Worm (Caenorhabditis elegans) whole organism, L3 larva: ENCODE data around the gene C30G7.5.

Experiments
- ZK546.5 ChIP-seq: sonication (generic microtip); optimal IDR thresholded peaks from 2 replicates; lab custom pipeline; 2017; ENCODE audit warnings: missing biosample characterization, missing genetic modification characterization
- aly-2 ChIP-seq: fragments of 150-350 bp; optimal IDR thresholded peaks from 2 replicates; lab custom pipeline; 2014; ENCODE audit warnings: missing biosample characterization, missing genetic modification characterization
- ama-1 ChIP-seq: fragments of 150-350 bp; optimal IDR thresholded peaks from 2 replicates; lab custom pipeline; 2018
- ceh-82 ChIP-seq: fragments of 150-350 bp; optimal IDR thresholded peaks from 2 replicates; lab custom pipeline; 2014; ENCODE audit warnings: missing biosample characterization, missing genetic modification characterization
- daf-12 ChIP-seq: fragments of 150-350 bp; optimal IDR thresholded peaks from 2 replicates; lab custom pipeline; 2014; ENCODE audit warnings: missing biosample characterization, missing genetic modification reagents, missing genetic modification characterization
- egl-27 ChIP-seq: sonication (generic microtip); optimal IDR thresholded peaks from 4 replicates; lab custom pipeline; 2017; ENCODE audit warnings: missing biosample characterization, missing genetic modification reagents, missing genetic modification characterization
- egl-5 ChIP-seq: fragments of 150-350 bp; optimal IDR thresholded peaks from 2 replicates; lab custom pipeline; 2017; ENCODE audit warnings: missing biosample characterization, missing genetic modification reagents, missing genetic modification characterization, inconsistent platforms
- elt-1 ChIP-seq: fragments of 150-350 bp; optimal IDR thresholded peaks from 2 replicates; lab custom pipeline; 2014; ENCODE audit warnings: missing biosample characterization, missing genetic modification characterization
- elt-2 ChIP-seq: sonication (generic microtip); optimal IDR thresholded peaks from 2 replicates; lab custom pipeline; 2016; ENCODE audit warnings: missing genetic modification reagents, mild to moderate bottlenecking, missing genetic modification characterization, missing compliant biosample characterization
- elt-3 ChIP-seq, 3 experiments: fragments of 150-350 bp in 1 of 3; sonication (generic microtip) in 2 of 3; optimal IDR thresholded peaks; 2 replicates in 2 of 3; 4 replicates in 1 of 3; lab custom pipeline; 2014 to 2017; ENCODE audit warnings: missing biosample characterization in 3 of 3, missing genetic modification characterization in 3 of 3
- eor-1 ChIP-seq, 2 experiments: fragments of 150-350 bp; optimal IDR thresholded peaks; 2 replicates each; lab custom pipeline; 2014 to 2018; ENCODE audit warnings: missing biosample characterization in 2 of 2, missing genetic modification characterization in 2 of 2
- fkh-10 ChIP-seq: sonication (generic microtip); optimal IDR thresholded peaks from 2 replicates; lab custom pipeline; 2017; ENCODE audit warnings: missing biosample characterization, missing genetic modification reagents, missing genetic modification characterization
- fkh-2 ChIP-seq: fragments of 150-350 bp; optimal IDR thresholded peaks from 2 replicates; lab custom pipeline; 2014; ENCODE audit warnings: missing biosample characterization, missing genetic modification reagents, missing genetic modification characterization
- fos-1 ChIP-seq: fragments of 150-350 bp; optimal IDR thresholded peaks from 2 replicates; lab custom pipeline; 2014; ENCODE audit warnings: missing biosample characterization, missing genetic modification characterization
- hmg-11 ChIP-seq: sonication (generic microtip); optimal IDR thresholded peaks from 2 replicates; lab custom pipeline; 2016; ENCODE audit warnings: missing genetic modification characterization, missing compliant biosample characterization
- lin-39 ChIP-seq: fragments of 150-350 bp; optimal IDR thresholded peaks from 2 replicates; lab custom pipeline; 2018; ENCODE audit warnings: missing biosample characterization, missing genetic modification reagents, missing genetic modification characterization
- mml-1 ChIP-seq: fragments of 150-350 bp; sonication (generic microtip); optimal IDR thresholded peaks from 3 replicates; lab custom pipeline; 2014; ENCODE audit warnings: missing biosample characterization, missing genetic modification characterization
- nhr-23 ChIP-seq: fragments of 150-350 bp; optimal IDR thresholded peaks from 2 replicates; lab custom pipeline; 2014; ENCODE audit warnings: missing biosample characterization, missing genetic modification reagents, missing genetic modification characterization
- nhr-25 ChIP-seq: sonication (generic microtip); optimal IDR thresholded peaks from 2 replicates; lab custom pipeline; 2017; ENCODE audit warnings: missing biosample characterization, missing genetic modification characterization
- nhr-28 ChIP-seq: fragments of 150-350 bp; optimal IDR thresholded peaks from 2 replicates; lab custom pipeline; 2014; ENCODE audit warnings: missing biosample characterization, missing genetic modification characterization
- nhr-67 ChIP-seq: fragments of 150-350 bp; optimal IDR thresholded peaks from 2 replicates; lab custom pipeline; 2014; ENCODE audit warnings: missing biosample characterization, missing genetic modification characterization
- nhr-76 ChIP-seq: fragments of 150-350 bp; sonication (generic microtip); optimal IDR thresholded peaks from 5 replicates; lab custom pipeline; 2014; ENCODE audit warnings: missing biosample characterization, missing genetic modification characterization
- nhr-77 ChIP-seq: fragments of 150-350 bp; optimal IDR thresholded peaks from 2 replicates; lab custom pipeline; 2014; ENCODE audit warnings: missing biosample characterization, missing genetic modification characterization
- pha-4 ChIP-seq: fragments of 150-350 bp; optimal IDR thresholded peaks from 2 replicates; lab custom pipeline; 2014; ENCODE audit warnings: missing biosample characterization, missing genetic modification reagents, missing genetic modification characterization
- sea-2 ChIP-seq: fragments of 150-350 bp; sonication (generic microtip); optimal IDR thresholded peaks from 4 replicates; lab custom pipeline; 2014; ENCODE audit warnings: missing biosample characterization, missing genetic modification reagents, missing genetic modification characterization
- skn-1 ChIP-seq: fragments of 150-350 bp; optimal IDR thresholded peaks from 2 replicates; lab custom pipeline; 2014; ENCODE audit warnings: missing biosample characterization, missing genetic modification characterization
- tbx-2 ChIP-seq: sonication (generic microtip); optimal IDR thresholded peaks from 2 replicates; lab custom pipeline; 2016; ENCODE audit warnings: mild to moderate bottlenecking, missing genetic modification characterization, missing compliant biosample characterization
- unc-39 ChIP-seq: sonication (generic microtip); optimal IDR thresholded peaks from 4 replicates; lab custom pipeline; 2017; ENCODE audit warnings: missing biosample characterization, missing genetic modification characterization
- unc-62 ChIP-seq: fragments of 150-350 bp; sonication (generic microtip); optimal IDR thresholded peaks from 4 replicates; lab custom pipeline; 2014; ENCODE audit warnings: missing biosample characterization, missing genetic modification reagents, missing genetic modification characterization
- zag-1 ChIP-seq: fragments of 150-350 bp; optimal IDR thresholded peaks from 2 replicates; lab custom pipeline; 2014; ENCODE audit warnings: missing biosample characterization, missing genetic modification characterization
- ztf-4 ChIP-seq: fragments of 150-350 bp; optimal IDR thresholded peaks from 2 replicates; lab custom pipeline; 2014; ENCODE audit warnings: missing biosample characterization, missing genetic modification characterization

The C30G7.5 gene

DNA sequence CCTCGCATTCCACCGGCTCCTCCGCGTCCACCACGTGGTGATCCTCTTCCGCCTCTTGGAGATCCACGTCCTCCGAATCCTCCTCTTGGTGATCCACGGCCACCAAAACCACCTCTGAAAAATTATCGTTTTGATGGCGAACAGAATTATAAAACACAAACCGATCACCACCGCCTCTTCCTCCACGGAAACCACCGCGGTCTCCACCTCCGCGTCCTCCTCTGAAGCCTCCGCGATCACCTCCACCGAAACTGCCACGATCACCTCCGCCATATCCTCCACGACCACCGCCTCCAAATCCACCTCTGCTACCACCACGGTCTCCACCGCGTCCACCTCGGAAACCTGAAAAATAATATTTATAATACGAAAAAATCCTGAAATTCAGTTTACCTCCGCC is 47.0 kb upstream of the C30G7.5 start:
- TF ChIP-seq hmg-11 = no peak
- no peak for TF ChIP-seq daf-12 (tag; lab: Kevin White, UChicago)

ce11 chrV:15000055-15000704 is 45.6 kb upstream of the C30G7.5 start, which contains the start of gene rps-16:
TSS of gene rps-16 (minus strand) at chrV:15000541.
- TF ChIP-seq zag-1 (tag; lab: Kevin White, UChicago) = no peak
- no peak for TF ChIP-seq nhr-28 (tag; lab: Kevin White, UChicago)
- TF ChIP-seq daf-12 (tag; lab: Kevin White, UChicago) = no peak
- TF ChIP-seq nhr-25 (tag; lab: Kevin White, UChicago) = no peak
- TF ChIP-seq eor-1 (tag; optimal IDR thresholded peaks at IDR 0.05; lab: Kevin White, UChicago) = no peak
- TF ChIP-seq fos-1 (tag; lab: Kevin White, UChicago) = no peak

DNA sequence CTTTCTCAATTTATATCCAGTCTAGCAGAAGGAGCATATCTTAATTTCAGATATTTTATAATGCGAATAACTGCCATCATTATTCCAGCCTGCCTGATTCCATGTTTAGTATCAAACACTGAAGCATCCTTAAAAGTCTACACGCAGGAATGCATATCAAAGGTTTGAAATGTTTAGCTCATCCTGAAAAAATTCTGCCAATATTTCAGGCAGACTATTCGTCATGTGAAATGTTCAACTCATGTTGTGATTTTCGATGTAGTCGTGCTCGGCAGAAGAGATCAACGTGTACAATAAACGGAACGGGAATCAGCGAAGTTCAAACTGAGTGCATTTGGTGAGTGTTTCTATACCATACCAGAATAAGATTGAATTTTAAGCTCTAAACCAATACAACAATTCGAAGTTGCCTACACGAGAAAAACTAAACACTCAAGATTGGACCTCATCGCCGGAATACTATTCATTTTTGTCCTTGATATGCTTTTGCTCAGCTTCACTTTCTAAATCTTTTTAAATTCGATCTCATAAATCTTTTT is 45.0 kb upstream of the C30G7.5 start, which contains the start of gene T01C3.11:
TSS of gene T01C3.11 (plus strand) at position 51 of the 539 bp plus-strand sequence.
- TF ChIP-seq lin-39 (tag; lab: Kevin White, UChicago) = no peak
- TF ChIP-seq ama-1 = no peak
- no peak for TF ChIP-seq hmg-11
- TF ChIP-seq egl-27 (tag; lab: Kevin White, UChicago) = no peak
- no peak for TF ChIP-seq unc-62 (GFP tag; lab: Kevin White, UChicago)
- no peak for TF ChIP-seq fkh-2 (tag; lab: Kevin White, UChicago)
- no peak for TF ChIP-seq pha-4 (tag; lab: Kevin White, UChicago)
- TF ChIP-seq fkh-10 (GFP tag; lab: Kevin White, UChicago) = no peak
- no peak for TF ChIP-seq unc-39
- TF ChIP-seq elt-2 (tag; lab: Kevin White, UChicago) = no peak
- TF ChIP-seq ceh-82 (tag; lab: Kevin White, UChicago) = no peak
- TF ChIP-seq nhr-67 (tag; lab: Kevin White, UChicago) = no peak
- TF ChIP-seq tbx-2 (tag; lab: Kevin White, UChicago) = no peak
- TF ChIP-seq skn-1 = no peak
- TF ChIP-seq sea-2 (GFP tag; lab: Kevin White, UChicago) = no peak
- no peak for TF ChIP-seq nhr-77 (tag; lab: Kevin White, UChicago)
- TF ChIP-seq ZK546.5 (tag; lab: Kevin White, UChicago) = no peak
- TF ChIP-seq ztf-4 (tag; lab: Kevin White, UChicago) = no peak

ce11 chrV:14996236-14996635 is 41.7 kb upstream of the C30G7.5 start, which contains the start of gene irld-14:
TSS of gene irld-14 (plus strand) at chrV:14996536.
- TF ChIP-seq nhr-23 (tag; lab: Kevin White, UChicago) (no peak), elt-3 (tag; optimal IDR thresholded peaks at IDR 0.05; lab: Kevin White, UChicago) (no peak), lin-39 (tag; lab: Kevin White, UChicago) (no peak)

- no peak for TF ChIP-seq elt-1
- TF ChIP-seq elt-2 (tag; lab: Kevin White, UChicago) = peak; percentile 74
- peak; percentile 19 for TF ChIP-seq pha-4 (tag; lab: Kevin White, UChicago)
These were observed 39.1 kb upstream of the C30G7.5 start, which contains the start of gene fil-1 for ce11 chrV:14993620-14994019. TSS of gene fil-1 (plus strand) at chrV:14993838.

- no peak for TF ChIP-seq nhr-23 (tag; lab: Kevin White, UChicago)
- TF ChIP-seq ZK546.5 (tag; lab: Kevin White, UChicago) = no peak
- TF ChIP-seq nhr-76 = no peak
- no peak for TF ChIP-seq egl-5
These were observed 38.1 kb upstream of the C30G7.5 start, which contains the start of gene T01C3.3 for ce11 chrV:14992627-14993117. TSS of gene T01C3.3 (minus strand) at chrV:14992677.

ce11 chrV:14991489-14991888 is 37.0 kb upstream of the C30G7.5 start:
- TF ChIP-seq eor-1 (tag; optimal IDR thresholded peaks at IDR 0.05; lab: Kevin White, UChicago) = no peak
- TF ChIP-seq aly-2 (tag; lab: Kevin White, UChicago) = no peak
- no peak for TF ChIP-seq mml-1
